Fruit fly (Drosophila melanogaster): ENCODE data around the gene Mur18B.

DNA sequence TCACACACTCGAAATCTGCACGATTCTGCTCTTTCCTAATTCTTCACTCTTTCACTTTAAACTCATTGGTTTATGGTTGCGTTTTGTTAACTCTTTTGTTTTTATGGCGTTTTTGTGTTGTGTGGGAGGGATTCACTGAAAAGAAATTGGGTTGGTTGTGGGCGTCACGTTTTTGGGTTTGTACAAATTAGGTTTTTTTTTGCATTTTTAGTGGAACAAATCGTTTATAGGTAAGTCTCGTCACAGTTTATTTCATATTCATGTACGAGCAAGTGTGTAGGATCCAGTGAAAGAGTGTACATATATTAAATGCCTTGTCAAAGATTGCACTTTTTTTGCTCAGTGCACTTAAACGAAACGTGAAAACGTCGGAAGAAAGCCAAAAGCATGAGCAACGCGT, 48.3 kb upstream of the Mur18B start:
- no peak for TF ChIP-seq CTCF (optimal IDR thresholded peaks at IDR 0.05)
- TF ChIP-seq CG8478 (optimal IDR thresholded peaks at IDR 0.05) = no peak

All from S2 (cell line).